Worm (Caenorhabditis elegans) whole organism, young adult: Measurements from ENCODE around the gene str-5.

ENCODE experiments used
- F49E8.2 ChIP-seq: sonication (generic microtip); optimal IDR thresholded peaks from 3 replicates; lab custom pipeline; 2017; ENCODE audit warnings: missing genetic modification characterization, mild to moderate bottlenecking, missing compliant biosample characterization, antibody characterized with exemption, moderate library complexity; ENCODE audit not compliant: insufficient read depth
- ama-1 ChIP-seq, 3 experiments: fragments of 150-350 bp in 1 of 3; sonication (generic microtip) in 2 of 3; optimal IDR thresholded peaks; 2 replicates each; lab custom pipeline; 2014 to 2018; ENCODE audit warnings: missing biosample characterization in 2 of 3, missing genetic modification characterization in 2 of 3, missing genetic modification reagents in 2 of 3
- gei-17 ChIP-seq: fragments of 200-800 bp; sonication (Bioruptor generic); optimal IDR thresholded peaks from 2 replicates; lab custom pipeline; 2018; ENCODE audit warnings: mild to moderate bottlenecking, missing genetic modification characterization, missing compliant biosample characterization
- hlh-12 ChIP-seq: sonication (generic microtip); optimal IDR thresholded peaks from 2 replicates; lab custom pipeline; 2016; ENCODE audit warnings: missing genetic modification characterization, missing compliant biosample characterization
- lin-35 ChIP-seq, 3 experiments: fragments of 150-350 bp in 2 of 3; sonication (generic microtip) in 1 of 3; optimal IDR thresholded peaks; 2 replicates each; lab custom pipeline; 2014 to 2018; ENCODE audit warnings: missing biosample characterization in 3 of 3, missing genetic modification characterization in 3 of 3, missing genetic modification reagents in 3 of 3
- mel-28 ChIP-seq: sonication (generic microtip); optimal IDR thresholded peaks from 2 replicates; lab custom pipeline; 2016; ENCODE audit warnings: borderline replicate concordance, mild to moderate bottlenecking, missing genetic modification characterization, missing compliant biosample characterization
- mes-4 ChIP-seq: sonication (generic microtip); optimal IDR thresholded peaks from 2 replicates; lab custom pipeline; 2016; ENCODE audit warnings: missing genotype, missing genetic modification characterization, missing compliant biosample characterization
- pha-4 ChIP-seq: fragments of 150-350 bp; sonication (generic microtip); optimal IDR thresholded peaks from 2 replicates; lab custom pipeline; 2014; ENCODE audit warnings: missing biosample characterization, missing genetic modification reagents, missing genetic modification characterization
- snpc-1.1 ChIP-seq: sonication (generic microtip); optimal IDR thresholded peaks from 2 replicates; lab custom pipeline; 2017; ENCODE audit warnings: missing genetic modification characterization, mild to moderate bottlenecking, missing compliant biosample characterization, antibody characterized with exemption, moderate library complexity, missing genotype, missing genetic modification reagents; ENCODE audit not compliant: insufficient read depth
- ztf-6 ChIP-seq: fragments of 200-800 bp; sonication (Bioruptor generic); IDR thresholded peaks from 2 replicates; pipeline ENCODE4 v1.3.6; 2022; ENCODE audit warnings: missing genetic modification reagents, missing genetic modification characterization, missing compliant biosample characterization

- TF ChIP-seq hlh-12 (tag; lab: Kevin White, UChicago) (no peak), ztf-6 (GFP tag; lab: Robert Waterston, UW) (no peak), mel-28 (tag; lab: Kevin White, UChicago) (no peak), ama-1 (optimal IDR thresholded peaks at IDR 0.05; lab: Kevin White, UChicago) (no peak), ama-1 (GFP tag; optimal IDR thresholded peaks at IDR 0.05; lab: Kevin White, UChicago) (no peak), mes-4 (tag; lab: Kevin White, UChicago) (no peak), snpc-1.1 (no peak), lin-35 (GFP tag; optimal IDR thresholded peaks at IDR 0.05; lab: Kevin White, UChicago) (no peak), F49E8.2 (tag; lab: Kevin White, UChicago) (no peak), gei-17 (GFP tag; lab: Kevin White, UChicago) (no peak), pha-4 (tag; lab: Kevin White, UChicago) (no peak)
Observed at ce11 chrV:15752049-15752448, 992 bp upstream of the str-5 start, which contains the start of gene str-43.
